Worm (Caenorhabditis elegans) whole organism, mixed stage, embryonic: ENCODE results near the gene cki-1.

ENCODE experiments used
- M03D4.4 ChIP-seq: sonication (generic microtip); optimal IDR thresholded peaks from 2 replicates; lab custom pipeline; 2017; ENCODE audit warnings: mild to moderate bottlenecking, missing genetic modification characterization, missing compliant biosample characterization
- bed-3 ChIP-seq: fragments of 200-800 bp; sonication (Bioruptor generic); optimal IDR thresholded peaks from 3 replicates; lab custom pipeline; 2018; ENCODE audit warnings: mild to moderate bottlenecking, missing genetic modification characterization, moderate library complexity, missing compliant biosample characterization
- blmp-1 ChIP-seq: fragments of 150-350 bp; optimal IDR thresholded peaks from 2 replicates; lab custom pipeline; 2014; ENCODE audit warnings: missing biosample characterization, missing genetic modification characterization
- ceh-39 ChIP-seq: fragments of 150-350 bp; optimal IDR thresholded peaks from 2 replicates; lab custom pipeline; 2014; ENCODE audit warnings: missing biosample characterization, missing genetic modification characterization
- ceh-43 ChIP-seq: fragments of 200-800 bp; sonication (Bioruptor generic); optimal IDR thresholded peaks from 2 replicates; lab custom pipeline; 2018; ENCODE audit warnings: mild to moderate bottlenecking, missing genetic modification characterization, moderate library complexity, missing compliant biosample characterization
- ceh-83 ChIP-seq: fragments of 200-800 bp; sonication (Bioruptor generic); optimal IDR thresholded peaks from 2 replicates; lab custom pipeline; 2018; ENCODE audit warnings: mild to moderate bottlenecking, missing genetic modification characterization, missing compliant biosample characterization
- ces-1 ChIP-seq: fragments of 150-350 bp; optimal IDR thresholded peaks from 2 replicates; lab custom pipeline; 2014; ENCODE audit warnings: missing biosample characterization, missing genetic modification reagents, missing genetic modification characterization
- cnd-1 ChIP-seq: fragments of 200-800 bp; sonication (Bioruptor generic); optimal IDR thresholded peaks from 2 replicates; lab custom pipeline; 2018; ENCODE audit warnings: mild to moderate bottlenecking, missing genetic modification characterization, missing compliant biosample characterization
- drap-1 ChIP-seq: fragments of 200-800 bp; sonication (Bioruptor generic); optimal IDR thresholded peaks from 3 replicates; lab custom pipeline; 2018; ENCODE audit warnings: mild to moderate bottlenecking, missing genetic modification characterization, missing compliant biosample characterization
- elt-1 ChIP-seq: sonication (generic microtip); optimal IDR thresholded peaks from 2 replicates; lab custom pipeline; 2017; ENCODE audit warnings: missing genetic modification characterization, mild to moderate bottlenecking, missing compliant biosample characterization, antibody characterized with exemption, moderate library complexity, borderline replicate concordance; ENCODE audit not compliant: insufficient read depth
- elt-3 ChIP-seq: fragments of 150-350 bp; optimal IDR thresholded peaks from 2 replicates; lab custom pipeline; 2014; ENCODE audit warnings: missing biosample characterization, missing genetic modification characterization
- flh-1 ChIP-seq: fragments of 200-800 bp; sonication (Bioruptor generic); optimal IDR thresholded peaks from 2 replicates; lab custom pipeline; 2018; ENCODE audit warnings: mild to moderate bottlenecking, missing genetic modification characterization, moderate library complexity, missing compliant biosample characterization
- ham-2 ChIP-seq: fragments of 200-800 bp; sonication (Bioruptor generic); optimal IDR thresholded peaks from 2 replicates; lab custom pipeline; 2018; ENCODE audit warnings: mild to moderate bottlenecking, missing genetic modification characterization, missing compliant biosample characterization
- hlh-1 ChIP-seq: fragments of 150-350 bp; optimal IDR thresholded peaks from 2 replicates; lab custom pipeline; 2014; ENCODE audit warnings: missing biosample characterization, missing genetic modification reagents, missing genetic modification characterization
- lin-13 ChIP-seq: fragments of 150-350 bp; optimal IDR thresholded peaks from 2 replicates; lab custom pipeline; 2014; ENCODE audit warnings: missing biosample characterization, missing genetic modification characterization
- lin-32 ChIP-seq: fragments of 200-800 bp; sonication (Bioruptor generic); optimal IDR thresholded peaks from 2 replicates; lab custom pipeline; 2018; ENCODE audit warnings: mild to moderate bottlenecking, missing genetic modification characterization, missing compliant biosample characterization
- lsy-2 ChIP-seq: fragments of 150-350 bp; optimal IDR thresholded peaks from 2 replicates; lab custom pipeline; 2014; ENCODE audit warnings: missing biosample characterization, missing genetic modification characterization
- mab-5 ChIP-seq: fragments of 150-350 bp; optimal IDR thresholded peaks from 2 replicates; lab custom pipeline; 2014; ENCODE audit warnings: missing biosample characterization, missing genetic modification characterization
- mep-1 ChIP-seq: fragments of 150-350 bp; optimal IDR thresholded peaks from 2 replicates; lab custom pipeline; 2017; ENCODE audit warnings: missing biosample characterization, missing genetic modification reagents, missing genetic modification characterization, inconsistent platforms
- mls-2 ChIP-seq: sonication (generic microtip); optimal IDR thresholded peaks from 2 replicates; lab custom pipeline; 2016; ENCODE audit warnings: mild to moderate bottlenecking, missing genetic modification characterization, moderate library complexity, missing compliant biosample characterization
- nhr-12 ChIP-seq: fragments of 150-350 bp; optimal IDR thresholded peaks from 2 replicates; lab custom pipeline; 2014; ENCODE audit warnings: missing biosample characterization, missing genetic modification characterization
- nhr-2 ChIP-seq: fragments of 150-350 bp; optimal IDR thresholded peaks from 2 replicates; lab custom pipeline; 2014; ENCODE audit warnings: missing biosample characterization, missing genetic modification characterization
- nhr-237 ChIP-seq: fragments of 150-350 bp; optimal IDR thresholded peaks from 2 replicates; lab custom pipeline; 2014; ENCODE audit warnings: missing biosample characterization, missing genetic modification characterization
- nhr-28 ChIP-seq: fragments of 150-350 bp; optimal IDR thresholded peaks from 2 replicates; lab custom pipeline; 2014; ENCODE audit warnings: missing biosample characterization, missing genetic modification characterization
- nhr-76 ChIP-seq: sonication (generic microtip); optimal IDR thresholded peaks from 2 replicates; lab custom pipeline; 2017; ENCODE audit warnings: missing biosample characterization, missing genetic modification characterization
- pha-4 ChIP-seq: fragments of 150-350 bp; optimal IDR thresholded peaks from 2 replicates; lab custom pipeline; 2018; ENCODE audit warnings: missing biosample characterization, missing genetic modification reagents, missing genetic modification characterization
- sem-2 ChIP-seq: fragments of 200-800 bp; sonication (Bioruptor generic); optimal IDR thresholded peaks from 2 replicates; lab custom pipeline; 2018; ENCODE audit warnings: mild to moderate bottlenecking, missing genetic modification characterization, missing compliant biosample characterization
- snpc-4 ChIP-seq: fragments of 150-350 bp; optimal IDR thresholded peaks from 2 replicates; lab custom pipeline; 2014; ENCODE audit warnings: missing biosample characterization, missing genetic modification characterization
- sptf-1 ChIP-seq: sonication (generic microtip); optimal IDR thresholded peaks from 2 replicates; lab custom pipeline; 2017; ENCODE audit warnings: mild to moderate bottlenecking, missing genetic modification characterization, moderate library complexity, missing compliant biosample characterization
- tbx-8 ChIP-seq: fragments of 200-800 bp; sonication (Bioruptor generic); optimal IDR thresholded peaks from 2 replicates; lab custom pipeline; 2018; ENCODE audit warnings: mild to moderate bottlenecking, missing genetic modification characterization, moderate library complexity, missing compliant biosample characterization
- unc-120 ChIP-seq: sonication (generic microtip); optimal IDR thresholded peaks from 2 replicates; lab custom pipeline; 2017; ENCODE audit warnings: missing genetic modification characterization, missing compliant biosample characterization; ENCODE audit not compliant: poor library complexity, severe bottlenecking
- unc-39 ChIP-seq: fragments of 150-350 bp; optimal IDR thresholded peaks from 2 replicates; lab custom pipeline; 2014; ENCODE audit warnings: missing biosample characterization, missing genetic modification characterization
- unc-62 ChIP-seq: fragments of 150-350 bp; optimal IDR thresholded peaks from 2 replicates; lab custom pipeline; 2014; ENCODE audit warnings: missing biosample characterization, missing genetic modification reagents, missing genetic modification characterization
- zip-8 ChIP-seq: fragments of 150-350 bp; optimal IDR thresholded peaks from 2 replicates; lab custom pipeline; 2014; ENCODE audit warnings: missing biosample characterization, missing genetic modification characterization
- ztf-11 ChIP-seq: fragments of 150-350 bp; optimal IDR thresholded peaks from 2 replicates; lab custom pipeline; 2014; ENCODE audit warnings: missing biosample characterization, missing genetic modification characterization

The cki-1 gene

ce11 chrII:7813645-7814044, 2.6 kb downstream of the cki-1 start:
- no peak for TF ChIP-seq ceh-39

ce11 chrII:7814215-7814614, 3.2 kb downstream of the cki-1 start:
- TF ChIP-seq elt-3 (tag; lab: Kevin White, UChicago) (no peak), lsy-2 (tag; lab: Kevin White, UChicago) (no peak), zip-8 (no peak), elt-1 (tag; lab: Kevin White, UChicago) (peak; percentile 28), nhr-28 (tag; lab: Kevin White, UChicago) (no peak), blmp-1 (tag; lab: Kevin White, UChicago) (no peak), mls-2 (tag; lab: Kevin White, UChicago) (peak; percentile 87), pha-4 (tag; lab: Kevin White, UChicago) (peak; percentile 43), nhr-76 (tag; lab: Kevin White, UChicago) (no peak), lin-32 (GFP tag; lab: Kevin White, UChicago) (no peak), ces-1 (peak; percentile 67), unc-62 (GFP tag; lab: Kevin White, UChicago) (peak; percentile 93), sem-2 (GFP tag; lab: Kevin White, UChicago) (no peak), bed-3 (GFP tag; lab: Kevin White, UChicago) (no peak), tbx-8 (no peak), unc-39 (tag; lab: Kevin White, UChicago) (no peak), M03D4.4 (tag; lab: Kevin White, UChicago) (no peak), ztf-11 (tag; lab: Kevin White, UChicago) (peak; percentile 45), snpc-4 (tag; lab: Kevin White, UChicago) (no peak), nhr-237 (no peak), nhr-12 (tag; lab: Kevin White, UChicago) (no peak), unc-120 (tag; lab: Kevin White, UChicago) (no peak), lin-13 (tag; lab: Kevin White, UChicago) (no peak), ceh-39 (no peak), cnd-1 (tag; lab: Kevin White, UChicago) (no peak), ceh-83 (GFP tag; lab: Kevin White, UChicago) (no peak), ham-2 (GFP tag; lab: Kevin White, UChicago) (peak; percentile 38), mep-1 (tag; lab: Kevin White, UChicago) (no peak), sptf-1 (tag; lab: Kevin White, UChicago) (peak; percentile 55), nhr-2 (tag; lab: Kevin White, UChicago) (peak; percentile 98), flh-1 (GFP tag; lab: Kevin White, UChicago) (no peak), ceh-43 (GFP tag; lab: Kevin White, UChicago) (peak; percentile 57), drap-1 (GFP tag; lab: Kevin White, UChicago) (no peak), hlh-1 (tag; lab: Kevin White, UChicago) (no peak), mab-5 (peak; percentile 13)
- TF ChIP-seq, all 35 proteins: peak for 11

- TF ChIP-seq sptf-1 (tag; lab: Kevin White, UChicago) (no peak), lin-13 (tag; lab: Kevin White, UChicago) (no peak), nhr-76 (tag; lab: Kevin White, UChicago) (no peak), ces-1 (no peak), snpc-4 (tag; lab: Kevin White, UChicago) (no peak), nhr-2 (tag; lab: Kevin White, UChicago) (no peak), hlh-1 (tag; lab: Kevin White, UChicago) (no peak), nhr-12 (tag; lab: Kevin White, UChicago) (no peak), mls-2 (tag; lab: Kevin White, UChicago) (no peak), tbx-8 (no peak), flh-1 (GFP tag; lab: Kevin White, UChicago) (no peak), mep-1 (tag; lab: Kevin White, UChicago) (no peak), ceh-43 (GFP tag; lab: Kevin White, UChicago) (no peak), ztf-11 (tag; lab: Kevin White, UChicago) (no peak), bed-3 (GFP tag; lab: Kevin White, UChicago) (no peak), cnd-1 (tag; lab: Kevin White, UChicago) (no peak), zip-8 (no peak), elt-1 (tag; lab: Kevin White, UChicago) (no peak)
- TF ChIP-seq, all 35 proteins: peak for 0
These were observed 3.9 kb downstream of the cki-1 start for ce11 chrII:7814915-7815314.
